Fruit fly (Drosophila melanogaster): Measurements from ENCODE around the gene CG1965.

Gene CG1965

dm6 chr3R:7116511-7116910 is 49.3 kb downstream of the CG1965 start:
- TF ChIP-seq noc (tag; optimal IDR thresholded peaks at IDR 0.05): no peak

- no peak for TF ChIP-seq noc (tag; optimal IDR thresholded peaks at IDR 0.05)
Observed at dm6 chr3R:7117590-7117989, 50.4 kb downstream of the CG1965 start, which contains the start of gene Mlp84B. TSS of gene Mlp84B (minus strand) at chr3R:7117732.

All from whole organism, larva.